Fruit fly (Drosophila melanogaster): ENCODE measurements around the gene CG34150.

DNA sequence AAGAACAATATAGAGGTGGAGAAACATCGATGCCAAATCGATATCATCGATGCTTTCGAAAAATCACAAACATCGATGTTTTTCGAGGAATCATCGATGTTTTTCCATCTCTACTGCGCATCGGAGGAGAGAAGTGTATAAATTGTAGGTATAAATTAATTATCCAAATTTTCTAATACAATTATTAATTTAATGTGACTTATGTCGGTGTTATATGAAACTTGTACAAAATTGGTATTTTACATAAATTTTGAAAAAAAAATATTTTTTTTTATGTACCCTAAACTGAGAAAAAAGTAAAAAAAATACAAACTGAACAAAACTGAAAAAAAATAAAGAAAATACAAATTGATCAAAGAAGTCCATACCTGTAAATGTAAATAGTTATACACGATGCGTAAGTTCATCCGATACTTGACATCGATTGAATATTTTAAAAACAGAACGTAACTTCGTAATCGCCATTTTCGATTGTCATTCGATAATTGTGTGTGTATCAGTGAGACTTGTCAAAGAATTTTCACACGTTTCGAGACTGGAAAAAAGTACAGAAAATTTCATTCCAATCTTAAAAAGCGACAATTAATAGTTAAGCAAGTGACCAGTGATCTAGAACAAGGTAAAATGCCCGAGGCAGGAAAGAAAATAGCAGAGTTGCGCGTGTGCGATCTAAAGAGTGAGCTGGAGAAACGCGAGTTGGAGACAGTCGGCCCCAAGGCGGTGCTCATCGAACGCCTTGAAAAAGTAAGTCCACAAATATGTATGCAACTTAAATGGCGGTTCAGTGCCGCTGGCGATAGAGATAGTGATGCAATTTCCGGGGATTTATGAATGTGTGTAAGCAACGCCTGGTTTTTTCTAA lies 3.2 kb downstream of the CG34150 start, which contains the start of the genes CG5808 and Saf-B:
- TF ChIP-seq Rfx (GFP tag; IDR thresholded peaks at IDR 0.05): peak; percentile 53; the same call in 1 of the 2 replicates
- TF ChIP-seq Mad (GFP tag; optimal IDR thresholded peaks at IDR 0.05): no peak
- TF ChIP-seq trem (tag; optimal IDR thresholded peaks at IDR 0.05): peak; percentile 68
- TF ChIP-seq ara (GFP tag; IDR thresholded peaks at IDR 0.05): no peak
- TF ChIP-seq CG8478 (optimal IDR thresholded peaks at IDR 0.05): no peak
- TF ChIP-seq vvl (GFP tag; IDR thresholded peaks at IDR 0.05): peak; percentile 68
- no peak for TF ChIP-seq pan (optimal IDR thresholded peaks at IDR 0.05)
- TF ChIP-seq pan (GFP tag; optimal IDR thresholded peaks at IDR 0.05 in 1 of 2, IDR thresholded peaks at IDR 0.05 in 1 of 2): peak in 1 of 2 experiments; percentile 63
- no peak for TF ChIP-seq CrebB (tag; optimal IDR thresholded peaks at IDR 0.05)
- peak; percentile 38; the same call in 1 of the 2 replicates for TF ChIP-seq CG14667 (GFP tag; IDR thresholded peaks at IDR 0.05)

All from whole organism, embryonic.